Fruit fly (Drosophila melanogaster) whole organism: ENCODE data around the gene to.

ENCODE experiments used
- CG8478 ChIP-seq: fragments of >200 bp; optimal IDR thresholded peaks from 2 replicates; lab custom pipeline; 2018; ENCODE audit warnings: inconsistent platforms
- Dll ChIP-seq: fragments of >200 bp; optimal IDR thresholded peaks from 2 replicates; lab custom pipeline; 2017
- pan ChIP-seq: fragments of >200 bp; optimal IDR thresholded peaks from 2 replicates; lab custom pipeline; 2017
- psq ChIP-seq: fragments of >200 bp; optimal IDR thresholded peaks from 2 replicates; lab custom pipeline; 2017
- usp ChIP-seq: fragments of >200 bp; optimal IDR thresholded peaks from 2 replicates; lab custom pipeline; 2017; ENCODE audit warnings: missing biosample characterization, missing genetic modification characterization, mixed read lengths

DNA sequence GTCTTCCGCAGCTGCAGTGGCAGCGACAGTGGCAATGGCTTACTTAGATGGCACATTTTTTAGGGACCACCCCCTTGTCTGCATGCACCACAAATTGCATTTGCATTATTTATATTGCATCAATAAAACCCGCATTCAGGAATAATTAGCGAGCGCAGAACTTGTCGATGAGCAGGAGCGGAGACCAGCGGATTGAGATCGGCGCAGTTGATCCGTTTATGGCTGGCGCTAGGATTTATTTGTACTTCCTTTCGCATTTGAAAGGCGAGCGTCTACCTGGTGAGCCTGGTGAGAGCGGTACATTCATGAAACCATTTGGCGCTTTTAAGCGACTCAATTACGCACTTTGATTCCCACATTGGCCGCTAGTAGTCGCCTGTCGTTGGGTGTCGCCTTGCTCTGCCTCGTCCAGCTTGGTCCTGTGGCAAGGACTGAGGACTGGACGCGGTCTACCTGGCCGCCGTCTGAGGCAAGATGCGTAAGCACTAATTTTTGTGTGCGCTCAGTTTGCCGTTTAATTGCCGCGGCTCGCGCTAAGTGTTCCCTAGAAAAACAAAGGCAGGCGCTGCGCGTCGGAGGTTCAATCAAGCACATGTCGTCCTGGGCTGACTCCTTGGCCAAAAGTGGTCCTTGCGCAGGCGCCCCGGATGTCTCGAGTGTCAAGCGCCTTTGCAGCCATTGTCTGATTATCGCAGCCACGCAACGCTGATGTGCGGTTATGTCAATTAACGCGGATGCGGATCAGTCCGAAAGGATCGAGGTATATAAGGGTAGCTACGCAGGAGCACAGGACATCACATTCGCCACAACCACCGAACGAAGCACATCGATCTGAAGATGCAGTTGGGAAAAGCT, 45.0 kb upstream of the to start, which contains the start of gene CG13653:
- TF ChIP-seq Dll (lab: Kevin White, UChicago): no peak
- TF ChIP-seq psq: no peak
- TF ChIP-seq CG8478: no peak
- TF ChIP-seq pan: no peak
- no peak for TF ChIP-seq usp
